Worm (Caenorhabditis elegans) whole organism, L4/young adult: Measurements from ENCODE around the gene atg-3.

Experiments
- W03F9.2 ChIP-seq: fragments of 150-350 bp; optimal IDR thresholded peaks from 2 replicates; lab custom pipeline; 2014; ENCODE audit warnings: missing biosample characterization, missing genetic modification characterization
- dao-5 ChIP-seq: sonication (generic microtip); optimal IDR thresholded peaks from 2 replicates; lab custom pipeline; 2016; ENCODE audit warnings: missing genotype, missing genetic modification characterization, moderate library complexity, missing compliant biosample characterization

DNA sequence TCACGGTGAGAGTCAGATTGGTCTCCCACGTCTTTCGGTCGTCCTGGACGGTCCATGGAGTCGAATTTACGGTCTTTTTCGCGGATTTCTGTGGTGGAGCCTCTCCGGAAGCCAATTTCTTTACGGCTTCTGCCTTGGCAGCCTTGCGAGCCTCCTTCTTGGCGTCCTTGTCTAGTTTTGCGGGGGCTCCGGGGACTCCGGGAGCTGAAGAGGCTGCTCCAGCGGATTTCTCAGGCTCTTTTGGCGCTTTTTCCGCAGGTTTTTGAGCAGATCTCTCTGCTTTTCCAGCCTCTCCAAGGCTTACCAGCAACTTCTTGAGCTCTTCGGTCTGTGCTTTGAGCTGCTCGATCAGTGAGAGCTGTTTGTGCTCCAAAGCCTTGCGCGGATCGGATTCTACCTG lies 45.4 kb downstream of the atg-3 start:
- TF ChIP-seq W03F9.2 (tag; lab: Kevin White, UChicago), result no peak
- no peak for TF ChIP-seq dao-5 (tag; lab: Kevin White, UChicago)
